Fruit fly (Drosophila melanogaster): Measurements from ENCODE around the gene P5CDh2.

dm6 chr3R:21847438-21847837, 30.3 kb upstream of the P5CDh2 start:
- TF ChIP-seq Pif1A (GFP tag; optimal IDR thresholded peaks at IDR 0.05) (no peak), Pif1B (GFP tag; optimal IDR thresholded peaks at IDR 0.05) (no peak), gl (tag; optimal IDR thresholded peaks at IDR 0.05) (no peak), CG10348 (GFP tag; IDR thresholded peaks at IDR 0.05) (no peak)
